Comparison of ENCODE assay signal across 6 worm cellular contexts in the genomic region with DNA sequence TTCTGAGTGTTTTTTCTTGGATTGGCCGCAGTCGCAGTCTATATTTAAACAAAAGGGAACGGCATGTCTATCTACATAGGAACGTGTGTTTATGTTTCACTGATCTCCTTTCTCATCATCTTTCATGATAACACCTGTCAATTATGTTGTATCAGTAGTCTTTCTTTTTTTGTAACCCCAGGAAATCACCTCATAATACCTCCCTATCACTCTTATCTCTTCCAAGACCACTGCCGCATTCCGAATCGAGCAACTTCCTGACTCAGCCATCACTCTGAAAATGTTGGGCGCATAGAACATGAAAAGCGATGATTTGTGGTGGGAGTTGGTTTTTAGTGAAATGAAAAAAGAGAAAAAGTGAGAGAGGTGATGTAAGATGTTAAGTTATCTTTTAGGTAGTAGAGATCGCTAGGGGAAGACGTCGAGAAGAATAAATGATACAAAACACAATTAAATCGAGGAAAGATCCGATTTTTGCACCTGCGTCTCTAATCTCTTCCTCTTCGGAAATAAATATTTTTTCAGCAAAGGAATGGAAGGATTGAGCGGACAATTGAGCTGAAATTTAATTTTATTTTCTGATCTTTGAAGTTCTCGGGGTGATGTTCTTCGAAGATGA.
TF ChIP-seq lines count a peak whose summit lies in the region.

No protein-coding gene starts in this region.

TF ChIP-seq in whole organism, L1 larva, 84 proteins besides CTCF, POLR2A, EP300 and RAD21 (continues in another document):
- TF ChIP-seq nhr-47 (tag; optimal IDR thresholded peaks at IDR 0.05; lab: Kevin White, UChicago) (no peak), unc-30 (tag; optimal IDR thresholded peaks at IDR 0.05; lab: Kevin White, UChicago) (no peak), pqm-1 (tag; optimal IDR thresholded peaks at IDR 0.05; lab: Kevin White, UChicago) (peak; percentile 35), elt-3 (tag; optimal IDR thresholded peaks at IDR 0.05; lab: Kevin White, UChicago) (peak in 1 of 6 experiments; percentile 22), efl-3 (GFP tag; optimal IDR thresholded peaks at IDR 0.05; lab: Kevin White, UChicago) (no peak), zip-4 (GFP tag; optimal IDR thresholded peaks at IDR 0.05; lab: Kevin White, UChicago) (no peak), aly-2 (tag; optimal IDR thresholded peaks at IDR 0.05; lab: Kevin White, UChicago) (no peak), ceh-8 (GFP tag; optimal IDR thresholded peaks at IDR 0.05; lab: Kevin White, UChicago) (no peak), isw-1 (GFP tag; IDR thresholded peaks at IDR 0.05; lab: Robert Waterston, UW) (no peak), aha-1 (tag; optimal IDR thresholded peaks at IDR 0.05; lab: Kevin White, UChicago) (no peak), unc-98 (GFP tag; IDR thresholded peaks at IDR 0.05; lab: Robert Waterston, UW) (no peak), lin-13 (GFP tag; optimal IDR thresholded peaks at IDR 0.05; lab: Kevin White, UChicago) (no peak), hlh-17 (GFP tag; optimal IDR thresholded peaks at IDR 0.05; lab: Kevin White, UChicago; ENCODE audit: borderline replicate concordance) (no peak), pag-3 (tag; optimal IDR thresholded peaks at IDR 0.05; lab: Kevin White, UChicago; ENCODE audit: borderline replicate concordance, insufficient read depth) (no peak)

TF ChIP-seq in whole organism, L2 larva, 48 proteins besides CTCF, POLR2A, EP300 and RAD21:
- peak; percentile 86 for TF ChIP-seq fos-1 (tag; optimal IDR thresholded peaks at IDR 0.05; lab: Kevin White, UChicago)
- no peak for TF ChIP-seq nhr-23 (tag; optimal IDR thresholded peaks at IDR 0.05; lab: Kevin White, UChicago)
- no peak for TF ChIP-seq nhr-21 (tag; optimal IDR thresholded peaks at IDR 0.05; lab: Kevin White, UChicago)
- peak; percentile 13 for TF ChIP-seq sma-9 (GFP tag; optimal IDR thresholded peaks at IDR 0.05; lab: Kevin White, UChicago)
- no peak for TF ChIP-seq sma-9 (tag; optimal IDR thresholded peaks at IDR 0.05; lab: Kevin White, UChicago)
- TF ChIP-seq nhr-129 (tag; optimal IDR thresholded peaks at IDR 0.05; lab: Kevin White, UChicago) = no peak
- no peak for TF ChIP-seq gmeb-1 (tag; optimal IDR thresholded peaks at IDR 0.05; lab: Kevin White, UChicago)
- TF ChIP-seq lin-13 (GFP tag; optimal IDR thresholded peaks at IDR 0.05; lab: Kevin White, UChicago) = no peak

TF ChIP-seq in whole organism, L3 larva, 47 proteins besides CTCF, POLR2A, EP300 and RAD21:
- TF ChIP-seq eor-1 (tag; optimal IDR thresholded peaks at IDR 0.05; lab: Kevin White, UChicago) = no peak
- TF ChIP-seq nhr-11 (tag; optimal IDR thresholded peaks at IDR 0.05; lab: Kevin White, UChicago) = no peak
- no peak for TF ChIP-seq nhr-43 (tag; optimal IDR thresholded peaks at IDR 0.05; lab: Kevin White, UChicago; ENCODE audit: poor library complexity, severe bottlenecking)
- no peak for TF ChIP-seq nhr-76 (tag; optimal IDR thresholded peaks at IDR 0.05; lab: Kevin White, UChicago)
- TF ChIP-seq ceh-16 (tag; optimal IDR thresholded peaks at IDR 0.05; lab: Kevin White, UChicago) = no peak
- TF ChIP-seq pqm-1 (tag; optimal IDR thresholded peaks at IDR 0.05; lab: Kevin White, UChicago) = peak; percentile 42
- no peak for TF ChIP-seq ceh-82 (tag; optimal IDR thresholded peaks at IDR 0.05; lab: Kevin White, UChicago)
- TF ChIP-seq elt-2 (tag; optimal IDR thresholded peaks at IDR 0.05; lab: Kevin White, UChicago) = peak; percentile 89
- no peak for TF ChIP-seq fos-1 (tag; optimal IDR thresholded peaks at IDR 0.05; lab: Kevin White, UChicago)
- TF ChIP-seq nhr-237 (tag; optimal IDR thresholded peaks at IDR 0.05; lab: Kevin White, UChicago) = no peak
- TF ChIP-seq pha-4 (tag; optimal IDR thresholded peaks at IDR 0.05; lab: Kevin White, UChicago) = no peak

TF ChIP-seq in whole organism, L4 larva, 104 proteins besides CTCF, POLR2A, EP300 and RAD21 (continues in another document):
- peak in 1 of 2 experiments; percentile 87 for TF ChIP-seq unc-62 (GFP tag; optimal IDR thresholded peaks at IDR 0.05 in 1 of 2; lab: Kevin White, UChicago)
- TF ChIP-seq unc-62 (tag; optimal IDR thresholded peaks at IDR 0.05; lab: Kevin White, UChicago) = no peak
- no peak for TF ChIP-seq nhr-237 (tag; optimal IDR thresholded peaks at IDR 0.05; lab: Kevin White, UChicago)
- no peak for TF ChIP-seq ceh-28 (tag; optimal IDR thresholded peaks at IDR 0.05; lab: Kevin White, UChicago)
- TF ChIP-seq lin-1 (GFP tag; IDR thresholded peaks at IDR 0.05; lab: Robert Waterston, UW) = peak; percentile 56; the same call in 1 of the 2 replicates
- TF ChIP-seq hlh-11 (tag; optimal IDR thresholded peaks at IDR 0.05; lab: Kevin White, UChicago) = peak; percentile 88
- peak; percentile 56 for TF ChIP-seq nhr-28 (tag; optimal IDR thresholded peaks at IDR 0.05; lab: Kevin White, UChicago)
- no peak for TF ChIP-seq egl-43 (GFP tag; IDR thresholded peaks at IDR 0.05; lab: Robert Waterston, UW)
- TF ChIP-seq ceh-20 (GFP tag; IDR thresholded peaks at IDR 0.05; lab: Robert Waterston, UW) = 0 out of 2 replicates have a peak, but pooled peaks have one; percentile 15
- TF ChIP-seq dmd-8 (GFP tag; IDR thresholded peaks at IDR 0.05; lab: Robert Waterston, UW) = 0 out of 2 replicates have a peak, but pooled peaks have one; percentile 19
- no peak for TF ChIP-seq mdt-29 (GFP tag; IDR thresholded peaks at IDR 0.05; lab: Robert Waterston, UW)
- TF ChIP-seq Y105C5A.15 (GFP tag; IDR thresholded peaks at IDR 0.05; lab: Robert Waterston, UW) = no peak
- no peak for TF ChIP-seq dpl-1 (GFP tag; optimal IDR thresholded peaks at IDR 0.05; lab: Kevin White, UChicago)
- no peak for TF ChIP-seq dmd-9 (GFP tag; IDR thresholded peaks at IDR 0.05; lab: Robert Waterston, UW)
- TF ChIP-seq nhr-41 (GFP tag; IDR thresholded peaks at IDR 0.05; lab: Robert Waterston, UW) = peak; percentile 41; the same call in 1 of the 2 replicates
- peak; percentile 50 for TF ChIP-seq mxl-3 (GFP tag; optimal IDR thresholded peaks at IDR 0.05; lab: Kevin White, UChicago)
- peak; percentile 97 for TF ChIP-seq dmd-6 (GFP tag; IDR thresholded peaks at IDR 0.05; lab: Robert Waterston, UW)
- TF ChIP-seq tra-1 (GFP tag; IDR thresholded peaks at IDR 0.05; lab: Robert Waterston, UW) = peak; percentile 83

TF ChIP-seq in whole organism, late embryonic, 69 proteins besides CTCF, POLR2A, EP300 and RAD21:
- TF ChIP-seq elt-2 (tag; optimal IDR thresholded peaks at IDR 0.05; lab: Kevin White, UChicago) (peak; percentile 10), rnt-1 (tag; optimal IDR thresholded peaks at IDR 0.05; lab: Kevin White, UChicago) (no peak)

TF ChIP-seq in whole organism, young adult, 124 proteins besides CTCF, POLR2A, EP300 and RAD21:
- TF ChIP-seq hlh-26 (GFP tag; conservative IDR thresholded peaks at IDR 0.05; lab: Robert Waterston, UW) (no peak), unc-62 (GFP tag; optimal IDR thresholded peaks at IDR 0.05; lab: Kevin White, UChicago) (peak; percentile 41), ets-4 (GFP tag; optimal IDR thresholded peaks at IDR 0.05; lab: Kevin White, UChicago) (peak; percentile 94), ztf-22 (GFP tag; optimal IDR thresholded peaks at IDR 0.05; lab: Kevin White, UChicago) (peak; percentile 83), atf-7 (tag; optimal IDR thresholded peaks at IDR 0.05; lab: Kevin White, UChicago) (peak; percentile 68), nhr-90 (tag; optimal IDR thresholded peaks at IDR 0.05; lab: Kevin White, UChicago) (peak; percentile 4), rec-8 (tag; optimal IDR thresholded peaks at IDR 0.05; lab: Kevin White, UChicago) (no peak), cebp-1 (GFP tag; IDR thresholded peaks at IDR 0.05; lab: Robert Waterston, UW) (no peak), cebp-1 (tag; optimal IDR thresholded peaks at IDR 0.05; lab: Kevin White, UChicago) (peak; percentile 23), egl-44 (GFP tag; IDR thresholded peaks at IDR 0.05; lab: Robert Waterston, UW) (peak; percentile 49; the same call in 1 of the 2 replicates), hsf-1 (GFP tag; IDR thresholded peaks at IDR 0.05; lab: Robert Waterston, UW) (no peak), ztf-25 (GFP tag; IDR thresholded peaks at IDR 0.05; lab: Robert Waterston, UW) (no peak), tbp1 (GFP tag; optimal IDR thresholded peaks at IDR 0.05; lab: Kevin White, UChicago) (peak; percentile 0), dox-1 (GFP tag; IDR thresholded peaks at IDR 0.05; lab: Robert Waterston, UW) (peak; percentile 72), egl-18 (GFP tag; IDR thresholded peaks at IDR 0.05; lab: Robert Waterston, UW) (no peak), B0336.3 (GFP tag; IDR thresholded peaks at IDR 0.05; lab: Robert Waterston, UW) (0 out of 2 replicates have a peak, but pooled peaks have one; percentile 16), nhr-80 (tag; optimal IDR thresholded peaks at IDR 0.05; lab: Kevin White, UChicago) (peak; percentile 99)
